Worm (Caenorhabditis elegans) whole organism, young adult: ENCODE measurements around the gene clec-88.

Source experiments
- B0336.3 ChIP-seq: fragments of 200-800 bp; sonication (Bioruptor generic); IDR thresholded peaks from 2 replicates; pipeline ENCODE4 v1.3.6; 2022; ENCODE audit warnings: missing genetic modification characterization, missing compliant biosample characterization
- F10E7.11 ChIP-seq: sonication (generic microtip); optimal IDR thresholded peaks from 2 replicates; lab custom pipeline; 2017; ENCODE audit warnings: mild to moderate bottlenecking, missing genetic modification characterization, moderate library complexity, missing compliant biosample characterization
- F23B12.7 ChIP-seq: sonication (generic microtip); optimal IDR thresholded peaks from 2 replicates; lab custom pipeline; 2017; ENCODE audit warnings: missing genetic modification characterization, mild to moderate bottlenecking, missing compliant biosample characterization, antibody characterized with exemption, moderate library complexity; ENCODE audit not compliant: insufficient read depth
- F33H1.4 ChIP-seq: fragments of 200-800 bp; sonication (Bioruptor generic); IDR thresholded peaks from 2 replicates; pipeline ENCODE4 v1.3.6; 2022; ENCODE audit warnings: missing genetic modification reagents, missing genetic modification characterization, missing compliant biosample characterization
- F39B2.1 ChIP-seq: fragments of 200-800 bp; sonication (Bioruptor generic); IDR thresholded peaks from 2 replicates; pipeline ENCODE4 v1.3.6; 2022; ENCODE audit warnings: missing genetic modification reagents, missing genetic modification characterization, missing compliant biosample characterization
- F49E8.2 ChIP-seq: sonication (generic microtip); optimal IDR thresholded peaks from 3 replicates; lab custom pipeline; 2017; ENCODE audit warnings: missing genetic modification characterization, mild to moderate bottlenecking, missing compliant biosample characterization, antibody characterized with exemption, moderate library complexity; ENCODE audit not compliant: insufficient read depth
- F52B5.7 ChIP-seq: sonication (generic microtip); optimal IDR thresholded peaks from 2 replicates; lab custom pipeline; 2016; ENCODE audit warnings: mild to moderate bottlenecking, missing genetic modification characterization, missing compliant biosample characterization
- F57A8.1 ChIP-seq: fragments of 200-800 bp; sonication (Bioruptor generic); optimal IDR thresholded peaks from 2 replicates; lab custom pipeline; 2018; ENCODE audit warnings: mild to moderate bottlenecking, missing genetic modification characterization, moderate library complexity, missing compliant biosample characterization
- Y53F4B.3 ChIP-seq: fragments of 200-800 bp; sonication (Bioruptor generic); IDR thresholded peaks from 2 replicates; pipeline ENCODE4 v1.3.6; 2022; ENCODE audit warnings: missing genetic modification reagents, missing genetic modification characterization, missing compliant biosample characterization
- Y56A3A.18 ChIP-seq: fragments of 200-800 bp; sonication (Bioruptor generic); IDR thresholded peaks from 2 replicates; pipeline ENCODE4 v1.3.6; 2022; ENCODE audit warnings: missing genetic modification reagents, missing genetic modification characterization, missing compliant biosample characterization
- Y67H2A.10 ChIP-seq: fragments of 200-800 bp; sonication (Bioruptor generic); conservative IDR thresholded peaks from 2 replicates; pipeline ENCODE4 v1.3.6; 2022; ENCODE audit warnings: missing genetic modification reagents, missing genetic modification characterization, missing compliant biosample characterization
- Y95B8A.8 ChIP-seq: fragments of 200-800 bp; sonication (Bioruptor generic); IDR thresholded peaks from 2 replicates; pipeline ENCODE4 v1.3.6; 2022; ENCODE audit warnings: missing genetic modification reagents, missing genetic modification characterization, missing compliant biosample characterization
- ZK185.1 ChIP-seq: sonication (generic microtip); optimal IDR thresholded peaks from 2 replicates; lab custom pipeline; 2016; ENCODE audit warnings: mild to moderate bottlenecking, missing genetic modification characterization, missing compliant biosample characterization; ENCODE audit not compliant: poor library complexity, severe bottlenecking
- ama-1 ChIP-seq, 3 experiments: fragments of 150-350 bp in 1 of 3; sonication (generic microtip) in 2 of 3; optimal IDR thresholded peaks; 2 replicates each; lab custom pipeline; 2014 to 2018; ENCODE audit warnings: missing biosample characterization in 2 of 3, missing genetic modification characterization in 2 of 3, missing genetic modification reagents in 2 of 3
- atf-7 ChIP-seq: sonication (generic microtip); optimal IDR thresholded peaks from 2 replicates; lab custom pipeline; 2017; ENCODE audit warnings: mild to moderate bottlenecking, missing genetic modification characterization, missing compliant biosample characterization
- attf-3 ChIP-seq: fragments of 200-800 bp; sonication (Bioruptor generic); conservative IDR thresholded peaks from 2 replicates; pipeline ENCODE4 v1.3.6; 2022; ENCODE audit warnings: missing genetic modification reagents, missing genetic modification characterization, missing compliant biosample characterization
- bed-1 ChIP-seq: fragments of 200-800 bp; sonication (Bioruptor generic); IDR thresholded peaks from 2 replicates; pipeline ENCODE4 v1.3.6; 2022; ENCODE audit warnings: missing genetic modification reagents, missing genetic modification characterization, missing compliant biosample characterization
- bed-2 ChIP-seq: fragments of 200-800 bp; sonication (Bioruptor generic); IDR thresholded peaks from 2 replicates; pipeline ENCODE4 v1.3.6; 2022; ENCODE audit warnings: missing genetic modification reagents, missing genetic modification characterization, missing compliant biosample characterization
- ccch-3 ChIP-seq: fragments of 200-800 bp; sonication (Bioruptor generic); optimal IDR thresholded peaks from 2 replicates; lab custom pipeline; 2018; ENCODE audit warnings: mild to moderate bottlenecking, missing genetic modification characterization, missing compliant biosample characterization
- cebp-2 ChIP-seq: fragments of 200-800 bp; sonication (Bioruptor generic); IDR thresholded peaks from 2 replicates; pipeline ENCODE4 v1.3.6; 2022; ENCODE audit warnings: missing genetic modification characterization, missing compliant biosample characterization
- ceh-100 ChIP-seq: fragments of 200-800 bp; sonication (Bioruptor generic); IDR thresholded peaks from 2 replicates; pipeline ENCODE4 v1.3.6; 2022; ENCODE audit warnings: missing genetic modification reagents, missing genetic modification characterization, missing compliant biosample characterization
- ceh-27 ChIP-seq: fragments of 200-800 bp; sonication (Bioruptor generic); optimal IDR thresholded peaks from 2 replicates; lab custom pipeline; 2018; ENCODE audit warnings: mild to moderate bottlenecking, missing genetic modification characterization, moderate library complexity, missing compliant biosample characterization
- ceh-40 ChIP-seq: fragments of 200-800 bp; sonication (Bioruptor generic); IDR thresholded peaks from 2 replicates; pipeline ENCODE4 v1.3.6; 2022; ENCODE audit warnings: missing genetic modification characterization, missing compliant biosample characterization
- ceh-91 ChIP-seq: fragments of 200-800 bp; sonication (Bioruptor generic); IDR thresholded peaks from 2 replicates; pipeline ENCODE4 v1.3.6; 2022; ENCODE audit warnings: missing genetic modification reagents, missing genetic modification characterization, missing compliant biosample characterization
- chd-7 ChIP-seq: sonication (generic microtip); optimal IDR thresholded peaks from 2 replicates; lab custom pipeline; 2016; ENCODE audit warnings: mild to moderate bottlenecking, missing genetic modification characterization, moderate library complexity, missing compliant biosample characterization
- die-1 ChIP-seq: sonication (generic microtip); optimal IDR thresholded peaks from 2 replicates; lab custom pipeline; 2016; ENCODE audit warnings: missing genotype, mild to moderate bottlenecking, missing genetic modification characterization, missing compliant biosample characterization
- dpff-1 ChIP-seq: sonication (generic microtip); optimal IDR thresholded peaks from 2 replicates; lab custom pipeline; 2017; ENCODE audit warnings: mild to moderate bottlenecking, missing genetic modification characterization, missing compliant biosample characterization
- hlh-12 ChIP-seq: sonication (generic microtip); optimal IDR thresholded peaks from 2 replicates; lab custom pipeline; 2016; ENCODE audit warnings: missing genetic modification characterization, missing compliant biosample characterization
- hlh-26 ChIP-seq: fragments of 200-800 bp; sonication (Bioruptor generic); conservative IDR thresholded peaks from 2 replicates; pipeline ENCODE4 v1.3.6; 2022; ENCODE audit warnings: missing genetic modification reagents, missing genetic modification characterization, missing compliant biosample characterization
- lag-1 ChIP-seq: fragments of 200-800 bp; sonication (Bioruptor generic); IDR thresholded peaks from 2 replicates; pipeline ENCODE4 v1.3.6; 2022; ENCODE audit warnings: missing genetic modification reagents, missing genetic modification characterization, missing compliant biosample characterization
- let-607 ChIP-seq, 2 experiments: fragments of 200-800 bp in 1 of 2; sonication (Bioruptor generic) in 1 of 2; sonication (generic microtip) in 1 of 2; optimal IDR thresholded peaks; 2 replicates each; lab custom pipeline; 2016 to 2018; ENCODE audit warnings: mild to moderate bottlenecking in 2 of 2, missing compliant biosample characterization in 2 of 2, missing genetic modification characterization in 2 of 2, moderate library complexity in 2 of 2, missing genotype in 1 of 2
- lin-35 ChIP-seq, 3 experiments: fragments of 150-350 bp in 2 of 3; sonication (generic microtip) in 1 of 3; optimal IDR thresholded peaks; 2 replicates each; lab custom pipeline; 2014 to 2018; ENCODE audit warnings: missing biosample characterization in 3 of 3, missing genetic modification characterization in 3 of 3, missing genetic modification reagents in 3 of 3
- lin-40 ChIP-seq: sonication (generic microtip); optimal IDR thresholded peaks from 2 replicates; lab custom pipeline; 2016; ENCODE audit warnings: missing genetic modification characterization, mild to moderate bottlenecking, missing compliant biosample characterization, missing genotype, missing genetic modification reagents
- lir-1 ChIP-seq: fragments of 200-800 bp; sonication (Bioruptor generic); conservative IDR thresholded peaks from 2 replicates; pipeline ENCODE4 v1.3.6; 2022; ENCODE audit warnings: missing genetic modification reagents, missing genetic modification characterization, missing compliant biosample characterization
- madf-10 ChIP-seq: sonication (generic microtip); optimal IDR thresholded peaks from 2 replicates; lab custom pipeline; 2016; ENCODE audit warnings: mild to moderate bottlenecking, missing genetic modification characterization, missing compliant biosample characterization
- madf-8 ChIP-seq: fragments of 200-800 bp; sonication (Bioruptor generic); conservative IDR thresholded peaks from 2 replicates; pipeline ENCODE4 v1.3.6; 2022; ENCODE audit warnings: missing genetic modification reagents, missing genetic modification characterization, missing compliant biosample characterization
- mel-28 ChIP-seq: sonication (generic microtip); optimal IDR thresholded peaks from 2 replicates; lab custom pipeline; 2016; ENCODE audit warnings: borderline replicate concordance, mild to moderate bottlenecking, missing genetic modification characterization, missing compliant biosample characterization
- nhr-120 ChIP-seq: fragments of 200-800 bp; sonication (Bioruptor generic); IDR thresholded peaks from 2 replicates; pipeline ENCODE4 v1.3.6; 2022; ENCODE audit warnings: missing genetic modification characterization, missing compliant biosample characterization
- rcor-1 ChIP-seq: fragments of 200-800 bp; sonication (Bioruptor generic); IDR thresholded peaks from 2 replicates; pipeline ENCODE4 v1.3.6; 2022; ENCODE audit warnings: missing genetic modification reagents, missing genetic modification characterization, missing compliant biosample characterization
- rpc-1 ChIP-seq, 2 experiments: fragments of 150-350 bp in 1 of 2; sonication (generic microtip) in 1 of 2; optimal IDR thresholded peaks; 2 replicates each; lab custom pipeline; 2014 to 2018; ENCODE audit warnings: missing biosample characterization in 1 of 2, missing genetic modification characterization in 1 of 2, missing genetic modification reagents in 1 of 2, missing genotype in 1 of 2
- sdz-38 ChIP-seq: sonication (generic microtip); optimal IDR thresholded peaks from 2 replicates; lab custom pipeline; 2016; ENCODE audit warnings: missing genotype, missing genetic modification characterization, missing compliant biosample characterization
- sea-2 ChIP-seq: fragments of 200-800 bp; sonication (Bioruptor generic); IDR thresholded peaks from 2 replicates; pipeline ENCODE4 v1.3.6; 2022; ENCODE audit warnings: missing genetic modification characterization, missing compliant biosample characterization
- snpc-4 ChIP-seq, 5 experiments: fragments of 150-350 bp in 1 of 5; sonication (generic microtip) in 4 of 5; optimal IDR thresholded peaks; 2 replicates each; lab custom pipeline; 2014 to 2018; ENCODE audit warnings: missing genetic modification characterization in 5 of 5, missing biosample characterization in 3 of 5, antibody characterized with exemption in 2 of 5, mild to moderate bottlenecking in 2 of 5, missing compliant biosample characterization in 2 of 5, missing genotype in 2 of 5, moderate library complexity in 2 of 5, missing genetic modification reagents in 1 of 5
- unc-130 ChIP-seq: sonication (generic microtip); optimal IDR thresholded peaks from 2 replicates; lab custom pipeline; 2016; ENCODE audit warnings: missing genetic modification reagents, missing genetic modification characterization, missing compliant biosample characterization
- ztf-18 ChIP-seq: sonication (generic microtip); optimal IDR thresholded peaks from 2 replicates; lab custom pipeline; 2016; ENCODE audit warnings: missing genotype, mild to moderate bottlenecking, missing genetic modification characterization, missing compliant biosample characterization

Gene clec-88

DNA sequence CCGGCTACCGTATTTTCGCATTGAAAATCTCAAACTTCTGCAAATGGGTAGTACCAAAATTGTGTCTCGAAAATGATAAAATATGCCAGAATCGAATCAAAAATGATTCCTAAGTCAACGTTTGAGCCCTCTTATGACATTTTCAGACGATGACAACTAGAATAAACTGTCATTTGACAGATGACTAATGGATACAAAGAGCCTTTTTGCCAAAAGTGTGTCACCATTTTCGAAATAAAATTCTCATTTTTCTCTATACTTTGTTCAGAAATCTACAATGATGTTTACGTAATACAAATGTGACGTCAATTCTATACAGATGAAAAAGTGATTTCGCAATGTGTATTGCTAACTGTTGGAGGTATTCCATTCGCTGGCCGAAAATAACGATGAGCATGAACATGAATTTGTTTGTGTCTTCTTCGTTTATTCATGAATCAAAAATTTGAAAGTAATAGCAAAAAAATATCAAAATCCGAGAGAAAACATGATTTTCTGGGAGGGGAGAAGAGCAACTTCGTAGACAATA, 18.9 kb upstream of the clec-88 start (continued):
- TF ChIP-seq dpff-1 (tag; lab: Kevin White, UChicago) (peak; percentile 48), madf-10 (tag; lab: Kevin White, UChicago) (peak; percentile 68), F10E7.11 (tag; lab: Kevin White, UChicago) (peak; percentile 84), F49E8.2 (tag; lab: Kevin White, UChicago) (no peak), mel-28 (tag; lab: Kevin White, UChicago) (peak; percentile 75), cebp-2 (0 out of 2 replicates have a peak, but pooled peaks have one; percentile 65), rcor-1 (GFP tag; lab: Robert Waterston, UW) (peak; percentile 43; the same call in 1 of the 2 replicates), ztf-18 (tag; lab: Kevin White, UChicago) (peak; percentile 40), bed-2 (GFP tag; lab: Robert Waterston, UW) (no peak), snpc-4 (GFP tag; optimal IDR thresholded peaks at IDR 0.05; lab: Kevin White, UChicago) (no peak), snpc-4 (tag; optimal IDR thresholded peaks at IDR 0.05; lab: Kevin White, UChicago) (peak in 2 of 4 experiments; percentile 10 to 50), ZK185.1 (tag; lab: Kevin White, UChicago) (peak; percentile 86), sea-2 (GFP tag; lab: Robert Waterston, UW) (no peak), sdz-38 (no peak), lin-40 (tag; lab: Kevin White, UChicago) (peak; percentile 83), Y56A3A.18 (GFP tag; lab: Robert Waterston, UW) (peak; percentile 83; the same call in 1 of the 2 replicates), B0336.3 (peak; percentile 94), hlh-26 (no peak), bed-1 (GFP tag; lab: Robert Waterston, UW) (0 out of 2 replicates have a peak, but pooled peaks have one; percentile 40), Y53F4B.3 (GFP tag; lab: Robert Waterston, UW) (no peak), Y95B8A.8 (GFP tag; lab: Robert Waterston, UW) (peak; percentile 60; the same call in 1 of the 2 replicates), atf-7 (peak; percentile 90), chd-7 (tag; lab: Kevin White, UChicago) (peak; percentile 93), Y67H2A.10 (GFP tag; lab: Robert Waterston, UW) (no peak), F33H1.4 (no peak), ceh-100 (GFP tag; lab: Robert Waterston, UW) (peak; percentile 30), hlh-12 (tag; lab: Kevin White, UChicago) (no peak), let-607 (tag; optimal IDR thresholded peaks at IDR 0.05; lab: Kevin White, UChicago) (peak in 1 of 2 experiments; percentile 10), F57A8.1 (no peak), ccch-3 (GFP tag; lab: Kevin White, UChicago) (no peak), unc-130 (peak; percentile 56), ceh-91 (GFP tag; lab: Robert Waterston, UW) (no peak), F52B5.7 (peak; percentile 85), lir-1 (0 out of 2 replicates have a peak, but pooled peaks have one; percentile 31), lin-35 (GFP tag; optimal IDR thresholded peaks at IDR 0.05; lab: Kevin White, UChicago) (peak in 1 of 3 experiments; percentile 60), lag-1 (GFP tag; lab: Robert Waterston, UW) (0 out of 2 replicates have a peak, but pooled peaks have one; percentile 44), ama-1 (optimal IDR thresholded peaks at IDR 0.05; lab: Kevin White, UChicago) (peak; percentile 96), ama-1 (GFP tag; optimal IDR thresholded peaks at IDR 0.05; lab: Kevin White, UChicago) (peak in 1 of 2 experiments; percentile 49), ceh-40 (GFP tag; lab: Robert Waterston, UW) (no peak), die-1 (no peak), ceh-27 (peak; percentile 22), F23B12.7 (tag; lab: Kevin White, UChicago) (peak; percentile 96), nhr-120 (GFP tag; lab: Robert Waterston, UW) (no peak), F39B2.1 (GFP tag; lab: Robert Waterston, UW) (no peak), rpc-1 (optimal IDR thresholded peaks at IDR 0.05; lab: Kevin White, UChicago) (no peak), rpc-1 (tag; optimal IDR thresholded peaks at IDR 0.05; lab: Kevin White, UChicago) (no peak), attf-3 (GFP tag; lab: Robert Waterston, UW) (0 out of 2 replicates have a peak, but pooled peaks have one; percentile 26), madf-8 (GFP tag; lab: Robert Waterston, UW) (no peak)
